Worm (Caenorhabditis elegans): ENCODE data around the gene EEED8.2.

ce11 chrII:5389831-5390323 is 26.6 kb upstream of the EEED8.2 start, which contains the start of gene ndx-6:
- no peak for TF ChIP-seq nhr-237 (tag; optimal IDR thresholded peaks at IDR 0.05)
- peak; percentile 79 for TF ChIP-seq nhr-6 (tag; optimal IDR thresholded peaks at IDR 0.05)
- TF ChIP-seq nhr-23 (tag; optimal IDR thresholded peaks at IDR 0.05): no peak
- TF ChIP-seq nhr-11 (tag; optimal IDR thresholded peaks at IDR 0.05): no peak
- peak; percentile 36 for TF ChIP-seq egl-27 (tag; optimal IDR thresholded peaks at IDR 0.05)

Data from whole organism, L2 larva.